Worm (Caenorhabditis elegans) whole organism, L2 larva: ENCODE results near the gene C15H11.1.

ENCODE experiments used
- elt-3 ChIP-seq: sonication (generic microtip); optimal IDR thresholded peaks from 2 replicates; lab custom pipeline; 2017; ENCODE audit warnings: missing biosample characterization, missing genetic modification characterization
- gmeb-1 ChIP-seq: fragments of 150-350 bp; optimal IDR thresholded peaks from 2 replicates; lab custom pipeline; 2014; ENCODE audit warnings: missing biosample characterization, missing genetic modification characterization
- nhr-10 ChIP-seq: sonication (generic microtip); optimal IDR thresholded peaks from 2 replicates; lab custom pipeline; 2017; ENCODE audit warnings: missing biosample characterization, missing genetic modification characterization
- sma-3 ChIP-seq: sonication (generic microtip); optimal IDR thresholded peaks from 2 replicates; lab custom pipeline; 2016; ENCODE audit warnings: missing genetic modification reagents, missing genetic modification characterization, missing compliant biosample characterization
- unc-39 ChIP-seq: fragments of 150-350 bp; optimal IDR thresholded peaks from 2 replicates; lab custom pipeline; 2014; ENCODE audit warnings: missing biosample characterization, missing genetic modification characterization

- TF ChIP-seq sma-3 (GFP tag; lab: Kevin White, UChicago): no peak
- no peak for TF ChIP-seq nhr-10 (tag; lab: Kevin White, UChicago)
- TF ChIP-seq gmeb-1 (tag; lab: Kevin White, UChicago): no peak
- TF ChIP-seq elt-3 (tag; lab: Kevin White, UChicago): no peak
- no peak for TF ChIP-seq unc-39 (tag; lab: Kevin White, UChicago)
Measured at ce11 chrV:14358577-14358976, 35.0 kb upstream of the C15H11.1 start, which contains the start of gene Y49A3A.4.
